Worm (Caenorhabditis elegans) whole organism, L1 larva: ENCODE measurements around the gene twk-45.

Source experiments
- Y116A8C.19 ChIP-seq: sonication (generic microtip); optimal IDR thresholded peaks from 2 replicates; lab custom pipeline; 2016; ENCODE audit warnings: missing compliant biosample characterization, missing genetic modification characterization, borderline replicate concordance
- fkh-10 ChIP-seq: sonication (generic microtip); optimal IDR thresholded peaks from 2 replicates; lab custom pipeline; 2017; ENCODE audit warnings: missing biosample characterization, missing genetic modification reagents, missing genetic modification characterization
- lir-3 ChIP-seq: sonication (generic microtip); optimal IDR thresholded peaks from 2 replicates; lab custom pipeline; 2016; ENCODE audit warnings: mild to moderate bottlenecking, missing genetic modification characterization, moderate library complexity, missing compliant biosample characterization; ENCODE audit not compliant: poor library complexity
- nhr-11 ChIP-seq: fragments of 150-350 bp; optimal IDR thresholded peaks from 2 replicates; lab custom pipeline; 2014; ENCODE audit warnings: missing biosample characterization, missing genetic modification characterization
- nhr-237 ChIP-seq: fragments of 150-350 bp; optimal IDR thresholded peaks from 2 replicates; lab custom pipeline; 2014; ENCODE audit warnings: missing biosample characterization, missing genetic modification characterization
- skn-1 ChIP-seq: fragments of 150-350 bp; optimal IDR thresholded peaks from 2 replicates; lab custom pipeline; 2014; ENCODE audit warnings: missing biosample characterization, missing genetic modification characterization
- xbp-1 ChIP-seq: sonication (generic microtip); optimal IDR thresholded peaks from 2 replicates; lab custom pipeline; 2016; ENCODE audit warnings: missing genetic modification characterization, missing compliant biosample characterization

DNA sequence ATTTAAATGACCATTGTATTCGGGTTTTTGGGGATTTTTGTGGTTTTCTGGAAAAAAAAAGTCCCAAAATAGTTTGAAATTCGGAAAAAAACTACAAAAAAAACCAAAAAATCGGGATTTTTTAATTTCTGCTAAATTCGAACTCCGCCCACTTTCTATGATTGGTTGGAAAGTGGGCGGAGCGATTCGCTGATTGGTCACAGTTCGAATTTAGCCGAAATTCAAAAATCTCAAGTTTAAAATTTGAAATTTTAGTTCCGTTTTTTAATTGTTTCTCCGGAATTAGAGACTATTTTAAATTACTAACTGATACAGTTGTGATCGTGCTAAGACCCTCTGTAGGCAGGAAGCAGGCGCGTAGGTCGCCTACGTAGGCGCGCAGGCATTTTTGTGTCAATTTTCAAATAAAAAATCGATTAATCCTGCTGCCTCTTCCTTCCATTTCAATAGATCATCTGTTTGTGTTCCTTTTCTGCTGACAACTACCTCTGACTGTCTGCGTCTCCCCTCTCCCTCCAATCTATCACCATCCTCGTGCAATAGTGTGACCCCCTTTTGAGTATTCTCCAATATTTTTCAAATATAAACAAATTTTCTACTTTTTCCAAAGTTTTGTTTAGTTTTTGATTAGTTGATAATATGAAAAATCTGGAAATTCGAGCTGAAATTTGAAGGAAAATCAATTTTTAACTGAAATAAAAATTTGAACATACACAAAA, 14.7 kb upstream of the twk-45 start:
- TF ChIP-seq nhr-237 (no peak), xbp-1 (tag; lab: Kevin White, UChicago) (no peak), Y116A8C.19 (tag; lab: Kevin White, UChicago) (no peak), lir-3 (tag; lab: Kevin White, UChicago) (no peak), nhr-11 (tag; lab: Kevin White, UChicago) (no peak), fkh-10 (no peak), skn-1 (tag; lab: Kevin White, UChicago) (no peak)
